Worm (Caenorhabditis elegans) whole organism, midembryonic: ENCODE measurements around the gene gpx-2.

Experiments
- cog-1 ChIP-seq: sonication (generic microtip); optimal IDR thresholded peaks from 2 replicates; lab custom pipeline; 2016; ENCODE audit warnings: missing genetic modification characterization, missing compliant biosample characterization
- flt-1 ChIP-seq: fragments of 200-800 bp; sonication (Bioruptor generic); IDR thresholded peaks from 2 replicates; pipeline ENCODE4 v1.3.6; 2022; ENCODE audit warnings: missing genetic modification characterization, missing compliant biosample characterization
- klf-2 ChIP-seq: fragments of 200-800 bp; sonication (Bioruptor generic); conservative IDR thresholded peaks from 2 replicates; pipeline ENCODE4 v1.3.6; 2022; ENCODE audit warnings: missing genetic modification reagents, missing genetic modification characterization, missing compliant biosample characterization
- ztf-29 ChIP-seq: fragments of 200-800 bp; sonication (Bioruptor generic); IDR thresholded peaks from 2 replicates; pipeline ENCODE4 v1.3.6; 2022; ENCODE audit warnings: missing genetic modification reagents, missing genetic modification characterization, missing compliant biosample characterization

DNA sequence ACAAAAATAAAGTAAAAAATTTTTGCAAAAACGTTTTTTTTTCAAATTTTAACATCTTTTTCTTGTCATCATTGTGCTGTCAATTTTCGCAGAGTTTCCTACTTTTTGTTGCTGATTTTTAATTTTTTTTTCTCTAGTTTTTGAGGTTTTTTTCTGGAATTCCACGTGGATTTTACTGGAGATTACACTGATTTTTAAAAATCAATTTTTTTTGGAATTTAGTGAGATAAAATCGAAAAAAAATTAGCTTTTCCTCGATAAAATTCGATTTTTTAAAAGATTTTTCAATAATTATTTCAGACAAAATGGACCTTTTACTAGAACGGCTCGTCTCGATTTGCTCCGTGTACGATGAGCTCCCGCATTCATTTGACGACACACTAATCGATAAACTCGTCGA is 3.1 kb downstream of the gpx-2 start, which contains the start of gene R05H10.3:
- no peak for TF ChIP-seq flt-1
- TF ChIP-seq klf-2 (GFP tag; lab: Robert Waterston, UW) = no peak
- TF ChIP-seq ztf-29 (GFP tag; lab: Robert Waterston, UW) = no peak
- TF ChIP-seq cog-1 = no peak
